Worm (Caenorhabditis elegans) whole organism, dauer: Measurements from ENCODE around the gene CD4.11.

Experiments
- unc-62 ChIP-seq: sonication (generic microtip); optimal IDR thresholded peaks from 2 replicates; lab custom pipeline; 2017; ENCODE audit warnings: missing biosample characterization, missing genetic modification reagents, missing genetic modification characterization

Gene CD4.11

DNA sequence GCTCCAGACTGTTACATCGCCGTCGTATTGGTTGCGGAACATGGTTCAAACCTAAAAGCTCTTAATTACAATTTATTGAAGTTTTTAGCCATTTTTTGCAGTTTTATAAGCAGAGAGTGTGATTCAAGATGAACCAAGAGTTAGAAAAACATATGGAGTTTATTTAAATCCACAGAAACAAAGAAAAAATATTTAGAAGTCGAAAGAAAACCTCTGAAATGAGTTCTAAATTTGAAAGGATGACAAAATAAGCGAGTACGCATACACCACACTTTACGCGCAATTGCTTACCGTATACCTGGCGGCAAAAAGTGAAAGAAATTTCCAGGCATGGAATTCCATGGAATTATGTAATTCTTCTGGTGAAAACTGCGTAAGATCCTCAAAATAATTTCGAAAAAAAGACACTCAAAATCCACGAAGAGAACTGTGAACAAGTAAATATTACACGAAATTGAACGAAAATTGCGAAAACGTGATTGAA lies 598 bp upstream of the CD4.11 start, which contains the start of gene pas-6:
pas-6 (minus strand) TSS at position 51 of the 484 bp plus-strand sequence.
- no peak for TF ChIP-seq unc-62

DNA sequence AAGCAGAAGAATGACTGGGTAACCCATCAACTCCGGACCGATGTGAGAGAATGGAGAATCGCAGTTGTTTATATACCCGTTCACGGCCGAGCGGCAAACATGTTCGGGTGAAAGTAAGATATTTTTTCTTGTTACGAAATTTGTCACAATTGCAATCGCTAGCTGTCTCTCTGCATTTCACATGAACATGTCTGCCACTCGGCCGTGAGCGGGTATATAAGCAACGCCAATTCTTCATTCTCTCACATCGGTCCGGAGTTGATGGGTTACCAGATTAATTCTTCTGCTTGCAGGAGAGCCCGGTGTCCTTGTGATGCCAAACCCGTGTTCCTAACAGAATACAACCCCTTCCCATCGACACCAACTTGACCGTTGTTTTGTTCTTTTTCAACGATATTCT lies 2.1 kb downstream of the CD4.11 start:
- TF ChIP-seq unc-62, result no peak

DNA sequence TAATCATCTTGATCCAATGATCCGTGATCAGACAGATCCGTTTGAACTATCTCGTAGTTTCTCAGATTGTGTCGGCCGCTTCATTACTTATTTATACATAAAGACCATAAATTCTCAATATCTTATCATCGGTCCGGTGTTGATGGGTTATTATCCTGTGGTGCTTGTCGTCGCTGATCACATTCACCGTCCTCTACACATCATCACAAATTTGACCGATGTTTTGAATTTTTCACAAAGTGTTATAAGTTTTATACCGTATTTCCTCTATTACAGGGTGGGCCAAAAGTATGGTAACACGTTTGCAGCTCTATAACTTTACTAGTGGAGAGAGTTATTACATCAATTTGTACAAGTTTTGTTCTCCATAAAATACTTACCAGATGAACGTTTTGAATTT lies 3.0 kb downstream of the CD4.11 start:
- TF ChIP-seq unc-62, result no peak

DNA sequence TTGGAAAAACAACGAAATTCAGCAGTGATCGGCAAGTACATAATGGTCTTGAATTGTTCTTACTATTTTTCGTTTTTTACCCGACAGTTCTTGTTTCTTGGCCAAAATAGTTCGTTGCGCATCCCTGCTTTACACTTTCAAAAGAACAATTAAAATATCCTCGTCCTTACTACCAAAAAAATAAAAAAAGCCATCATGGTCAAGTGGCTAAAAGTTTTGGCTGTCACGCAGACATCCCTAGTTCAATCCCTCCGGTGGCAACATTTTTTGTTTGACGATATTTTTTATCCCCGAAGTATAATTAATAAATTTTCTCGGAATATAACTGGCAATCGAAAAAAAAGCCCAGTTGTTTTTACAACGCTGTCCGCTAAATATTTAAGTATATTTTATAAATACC lies 7.0 kb downstream of the CD4.11 start:
- TF ChIP-seq unc-62, result no peak

DNA sequence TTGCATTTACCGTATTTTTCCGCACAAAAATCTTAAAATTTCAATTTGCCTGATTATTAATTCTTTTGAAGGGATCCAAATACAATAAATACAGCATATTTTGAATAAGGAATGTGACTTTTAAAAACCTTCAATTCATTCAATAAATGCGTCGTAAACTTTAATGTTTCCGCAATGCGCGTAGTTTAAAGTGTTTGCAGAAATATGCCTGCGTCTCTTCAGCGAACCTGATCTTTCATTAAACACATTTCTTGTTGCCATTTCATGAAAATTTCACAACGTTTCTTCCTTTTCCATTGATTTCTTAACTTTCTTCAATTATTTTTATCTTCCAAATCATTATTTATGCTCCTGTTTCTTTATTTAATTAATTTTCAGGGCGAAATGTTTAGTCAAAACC lies 7.4 kb downstream of the CD4.11 start, which contains the start of gene vps-37:
vps-37 (plus strand) TSS at position 378 of the 400 bp plus-strand sequence.
- TF ChIP-seq unc-62, result no peak

DNA sequence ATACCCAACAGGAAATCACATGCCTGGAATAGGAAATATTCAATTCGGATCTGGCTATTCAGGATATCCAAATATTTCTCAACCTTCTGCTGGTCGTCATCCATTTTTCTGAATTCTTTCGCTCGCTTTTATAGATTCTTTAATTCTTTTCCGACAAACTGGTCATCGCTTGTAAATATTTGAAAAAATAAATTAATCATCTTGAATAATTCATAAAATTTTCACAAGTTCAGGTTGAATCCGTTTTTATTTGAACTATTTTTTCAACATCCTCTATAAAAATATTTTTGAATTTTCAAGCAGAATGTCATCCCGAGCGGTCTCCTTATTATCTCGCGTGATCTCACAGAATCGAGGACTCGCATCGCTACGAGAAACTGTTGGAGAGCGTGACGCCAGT lies 8.5 kb downstream of the CD4.11 start, which contains the start of gene mrpl-48:
mrpl-48 (plus strand) TSS at position 301 of the 400 bp plus-strand sequence.
- TF ChIP-seq unc-62, result no peak

DNA sequence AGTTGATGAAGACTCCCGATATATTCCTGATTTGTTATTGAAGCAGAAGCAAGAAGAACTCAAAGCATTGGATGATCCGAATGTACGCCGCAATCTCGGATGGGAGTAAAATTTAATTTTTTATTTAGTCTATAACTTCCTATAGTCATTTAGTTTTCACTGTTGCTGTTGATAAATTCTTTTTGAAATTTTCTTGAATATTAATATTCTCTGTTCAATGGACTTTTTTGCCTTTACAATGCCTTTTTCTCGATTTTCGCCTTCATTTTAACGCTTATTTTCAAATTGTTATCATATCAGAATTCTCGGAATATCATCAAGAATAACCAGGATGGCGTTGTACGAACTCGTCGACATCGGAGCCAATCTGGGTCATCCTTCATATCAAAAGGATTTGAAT lies 9.4 kb downstream of the CD4.11 start, which contains the start of gene crn-2:
crn-2 (plus strand) TSS at position 301 of the 400 bp plus-strand sequence.
- TF ChIP-seq unc-62, result no peak

DNA sequence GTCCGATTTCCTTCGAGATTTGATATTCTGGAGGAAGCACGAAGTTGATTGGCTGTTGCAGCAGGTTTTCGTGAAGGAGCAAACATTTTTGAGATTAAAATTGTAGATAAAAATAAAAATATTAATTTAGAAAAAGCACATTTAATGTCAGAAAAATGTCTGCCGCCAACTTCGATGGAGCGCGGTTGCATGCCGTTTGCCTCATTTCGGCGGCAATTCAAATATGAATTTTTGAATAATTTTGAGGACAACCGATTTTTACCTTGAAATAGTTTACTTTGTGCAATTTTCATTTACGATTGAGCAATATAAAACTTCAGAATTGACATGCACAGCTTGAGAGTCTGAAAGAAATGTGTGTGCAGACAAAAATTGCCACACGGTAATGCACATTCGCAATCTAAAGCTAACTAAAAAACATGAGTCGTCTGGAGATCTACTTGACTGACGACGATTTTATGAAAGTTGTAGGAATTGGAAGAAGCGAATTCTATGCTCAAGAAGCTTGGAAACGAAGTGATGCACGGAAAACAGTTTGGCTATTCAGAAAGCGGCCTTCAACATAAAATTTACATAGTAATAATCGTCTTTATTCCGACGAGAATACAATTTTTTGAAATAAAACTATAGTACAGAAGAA lies 11.6 kb downstream of the CD4.11 start, which contains the start of gene zhit-1:
zhit-1 (minus strand) TSS at position 161 of the 640 bp plus-strand sequence.
- no peak for TF ChIP-seq unc-62

DNA sequence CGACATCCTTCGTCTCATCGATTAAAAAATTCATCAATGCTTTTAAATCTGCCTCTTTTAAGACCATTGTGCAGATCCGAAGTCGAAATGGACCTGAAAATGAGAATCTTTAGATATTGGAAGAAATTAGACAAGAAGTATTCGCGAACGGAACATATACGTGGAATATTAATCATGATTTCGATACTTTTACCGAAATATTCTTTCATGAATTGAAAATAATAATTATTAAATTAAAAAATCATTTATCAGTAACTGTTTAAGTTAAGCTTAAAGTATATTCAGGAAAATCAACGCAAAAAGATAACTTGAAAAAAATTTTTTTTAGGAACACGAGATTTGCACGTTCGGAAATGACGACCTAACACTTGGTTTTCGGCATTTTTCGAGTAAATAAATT lies 16.3 kb downstream of the CD4.11 start, which contains the start of gene CD4.8:
CD4.8 (minus strand) TSS at position 101 of the 400 bp plus-strand sequence.
- TF ChIP-seq unc-62, result no peak

DNA sequence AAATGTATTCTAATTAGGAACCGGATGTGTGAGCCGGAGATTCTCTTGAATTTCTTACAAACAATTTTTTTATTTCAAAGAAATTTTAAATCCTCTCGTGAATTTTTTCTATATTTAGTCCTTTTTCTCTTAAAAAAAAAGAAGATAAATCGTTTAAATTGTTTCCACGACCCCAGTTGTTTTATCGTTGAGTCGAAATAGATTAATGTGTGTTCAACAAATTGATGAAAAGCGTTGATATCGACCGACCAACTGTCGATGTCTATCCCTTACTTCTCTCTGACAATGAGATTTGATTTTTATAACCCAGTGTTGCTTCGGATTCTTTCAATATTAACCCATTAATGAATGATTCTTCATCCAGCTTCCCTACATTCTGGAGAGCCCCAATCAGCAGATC lies 21.3 kb downstream of the CD4.11 start, which contains the start of gene CD4.1:
CD4.1 (plus strand) TSS at position 301 of the 400 bp plus-strand sequence.
- TF ChIP-seq unc-62, result no peak

DNA sequence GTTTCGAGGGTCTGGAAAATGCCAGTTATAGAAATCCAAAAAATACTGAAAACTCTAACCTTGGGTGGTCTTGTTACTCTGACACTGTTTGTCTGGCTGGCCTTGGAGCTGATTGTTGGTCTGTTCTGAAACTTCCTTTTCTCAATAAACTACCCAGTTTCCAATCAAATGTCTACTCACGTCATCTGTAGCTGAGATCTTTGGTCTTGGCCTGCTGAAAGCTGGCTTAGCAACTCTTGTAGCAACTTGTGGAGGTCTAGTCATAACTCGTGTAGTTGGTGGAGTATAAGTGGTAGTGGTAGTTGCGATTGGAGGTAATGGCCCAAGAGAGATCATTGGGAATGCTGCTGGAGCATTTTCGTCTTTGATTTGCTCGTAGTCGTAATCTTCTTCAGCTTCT lies 25.3 kb downstream of the CD4.11 start:
- TF ChIP-seq unc-62, result no peak

DNA sequence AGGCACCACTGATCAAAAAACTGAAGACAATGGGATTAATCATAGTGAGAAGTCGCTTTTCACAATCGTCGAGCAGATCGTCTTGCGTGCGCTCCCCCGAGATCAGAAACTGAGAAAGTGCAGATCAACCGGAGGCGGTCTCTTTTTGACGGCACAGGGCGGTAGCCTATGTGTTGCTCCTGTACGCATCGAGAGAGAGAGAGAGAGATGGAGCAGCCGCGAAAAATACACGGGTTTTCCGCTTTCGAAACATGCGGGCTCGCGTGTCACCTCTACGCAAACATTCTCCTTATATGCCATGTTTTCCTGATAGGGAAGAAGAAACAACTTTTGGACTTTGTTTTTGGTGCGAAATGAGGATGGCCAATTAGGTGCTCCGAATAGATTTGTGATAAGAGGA lies 28.2 kb downstream of the CD4.11 start, which contains the start of gene lrpc-1:
lrpc-1 (minus strand) TSS at position 101 of the 400 bp plus-strand sequence.
- no peak for TF ChIP-seq unc-62

DNA sequence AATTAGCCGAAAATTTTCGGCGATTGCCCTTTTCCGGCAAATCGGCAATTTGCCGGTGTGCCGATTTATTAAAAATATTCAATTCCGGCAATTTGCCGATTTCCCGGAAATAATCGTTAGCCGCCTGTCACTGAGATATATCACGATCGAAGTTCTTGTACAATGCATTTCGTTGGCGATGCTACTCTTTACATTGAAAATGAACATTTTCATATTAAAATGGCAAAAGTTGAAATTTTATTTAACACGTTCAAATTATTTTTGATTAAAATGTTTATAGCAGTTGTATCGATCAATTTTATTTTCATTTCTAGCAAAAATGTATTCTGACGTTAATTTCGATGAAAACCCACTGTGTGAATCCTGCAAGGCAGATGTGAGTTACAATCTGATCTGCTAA lies 29.8 kb downstream of the CD4.11 start, which contains the start of gene M03E7.3:
M03E7.3 (plus strand) TSS at position 301 of the 400 bp plus-strand sequence.
- no peak for TF ChIP-seq unc-62

DNA sequence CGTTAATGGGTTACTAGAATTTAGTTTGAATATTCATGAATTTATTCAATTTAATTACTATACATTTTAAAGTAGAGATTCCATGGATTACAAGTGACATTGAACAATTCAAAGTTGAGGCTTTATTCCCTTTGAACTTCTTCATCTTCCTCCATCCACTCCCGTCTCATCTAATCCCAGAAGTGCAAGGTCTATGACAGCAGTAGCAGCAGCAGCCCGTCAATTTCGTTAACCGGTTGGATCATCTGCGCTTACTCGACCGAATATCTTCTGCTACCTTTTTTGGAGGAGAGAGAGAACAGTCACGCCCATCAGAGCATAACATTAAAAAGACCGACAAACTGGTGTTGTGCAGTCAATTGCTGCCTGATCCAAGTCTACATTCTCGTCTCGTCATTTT lies 32.4 kb downstream of the CD4.11 start, which contains the start of gene M03E7.2:
M03E7.2 (plus strand) TSS at position 301 of the 400 bp plus-strand sequence.
- no peak for TF ChIP-seq unc-62

DNA sequence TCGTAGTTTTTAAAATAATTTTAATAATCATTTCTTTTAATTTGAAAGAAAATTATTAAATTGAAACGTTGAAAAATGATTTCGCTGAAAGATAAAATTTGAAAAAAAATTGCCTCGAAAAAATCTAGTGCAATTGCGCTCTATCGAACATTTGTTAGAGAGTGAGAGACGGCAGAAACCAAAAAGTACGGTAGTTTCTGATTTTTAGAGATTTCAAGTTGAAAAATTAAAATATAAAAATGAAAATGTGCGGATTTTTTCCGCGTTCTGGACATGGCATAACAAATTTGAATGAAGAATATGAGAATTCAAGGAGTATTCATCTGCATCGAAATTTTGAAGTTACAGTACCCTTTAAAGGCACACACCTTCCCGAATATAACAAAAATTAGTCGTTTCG lies 34.4 kb downstream of the CD4.11 start:
- TF ChIP-seq unc-62, result no peak

DNA sequence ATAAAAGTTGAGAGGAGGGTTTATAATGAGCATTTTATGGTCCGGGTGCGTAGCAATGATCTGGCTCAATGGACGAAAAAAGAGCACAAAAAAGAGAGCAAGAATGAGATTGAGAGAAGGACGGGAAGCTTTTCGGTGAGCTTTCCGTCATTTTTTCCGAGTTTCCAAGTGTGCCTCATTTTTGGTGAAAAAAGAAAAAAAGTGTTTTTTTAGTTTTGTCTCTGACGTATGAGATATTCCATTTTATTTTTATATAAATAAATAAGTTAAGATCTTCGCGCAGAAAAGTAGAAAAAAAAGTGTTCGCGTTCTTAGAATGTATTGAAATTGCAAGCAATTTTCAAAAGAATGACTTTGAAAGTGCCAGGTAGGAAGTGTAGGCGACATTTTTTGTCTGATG lies 35.1 kb downstream of the CD4.11 start, which contains the start of gene memb-2:
memb-2 (minus strand) TSS at position 101 of the 400 bp plus-strand sequence.
- no peak for TF ChIP-seq unc-62

DNA sequence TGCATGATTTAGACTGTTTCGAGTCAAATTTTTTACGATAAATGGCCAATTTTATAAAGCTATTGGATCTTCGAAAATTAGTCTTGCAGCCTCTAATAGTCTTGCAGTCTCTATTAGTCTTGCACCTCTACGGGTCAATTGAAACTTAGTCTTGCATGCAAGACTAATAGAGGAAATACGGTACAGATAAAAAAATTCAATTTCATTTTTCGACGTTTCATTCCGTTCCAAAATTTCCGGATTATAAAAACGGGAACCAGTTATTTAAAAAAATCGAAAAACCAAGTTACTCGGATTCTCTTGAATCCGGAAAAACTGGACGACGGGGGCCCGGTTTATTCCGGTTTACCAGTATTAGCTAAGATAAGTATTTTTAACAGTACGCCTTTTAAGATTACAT lies 36.5 kb downstream of the CD4.11 start, which contains the start of gene M03E7.1:
M03E7.1 (plus strand) TSS at position 301 of the 400 bp plus-strand sequence.
- no peak for TF ChIP-seq unc-62

DNA sequence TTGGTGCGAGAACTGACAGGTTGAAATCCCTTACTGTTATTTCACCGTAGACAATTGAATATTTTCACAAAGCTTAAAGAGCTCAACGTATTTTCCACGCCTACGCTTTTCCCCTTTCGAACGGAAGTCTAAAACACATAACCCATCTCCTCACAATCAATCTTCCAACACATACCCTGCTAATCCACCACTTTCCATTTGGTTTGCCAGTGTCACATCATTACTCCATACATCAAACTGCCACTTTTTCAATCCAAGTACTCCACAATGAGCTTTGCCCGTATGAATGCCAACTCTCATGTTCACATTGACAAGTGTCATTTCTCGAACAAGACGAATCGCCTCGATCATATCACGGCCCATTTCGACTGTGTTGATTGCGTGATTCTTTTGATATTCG lies 43.1 kb downstream of the CD4.11 start:
- TF ChIP-seq unc-62, result no peak
